Fruit fly (Drosophila melanogaster): ENCODE measurements around the gene CG17321.
A peak's percentile ranks its signal among the peaks of the same experiment; 100 is the strongest.

CG17321 gene

dm6 chr2L:18844917-18845509 is at the start of gene CG17321:
Gene CG17321 (plus strand): TSS chr2L:18845184.
- TF ChIP-seq Ets21C (GFP tag; optimal IDR thresholded peaks at IDR 0.05) (no peak), CG6163 (GFP tag; IDR thresholded peaks at IDR 0.05) (peak; percentile 15; the same call in 1 of the 3 replicates), Lpt (GFP tag; optimal IDR thresholded peaks at IDR 0.05) (no peak), CG8632 (GFP tag; optimal IDR thresholded peaks at IDR 0.05) (no peak), CG6276 (GFP tag; optimal IDR thresholded peaks at IDR 0.05) (no peak), ss (GFP tag; optimal IDR thresholded peaks at IDR 0.05) (peak in 1 of 2 experiments; percentile 13), vri (GFP tag; optimal IDR thresholded peaks at IDR 0.05) (no peak), net (GFP tag; optimal IDR thresholded peaks at IDR 0.05) (no peak), svp (GFP tag) (peak; percentile 79), Gug (GFP tag; IDR thresholded peaks at IDR 0.05) (no peak), CG6854 (GFP tag; optimal IDR thresholded peaks at IDR 0.05) (no peak), Sox102F (GFP tag; optimal IDR thresholded peaks at IDR 0.05) (no peak), CG6808 (GFP tag; optimal IDR thresholded peaks at IDR 0.05) (no peak), Eip78C (GFP tag) (peak; percentile 33), Met (GFP tag; optimal IDR thresholded peaks at IDR 0.05) (no peak), fkh (GFP tag; optimal IDR thresholded peaks at IDR 0.05) (no peak), achi (GFP tag; optimal IDR thresholded peaks at IDR 0.05) (no peak), CG7368 (GFP tag; optimal IDR thresholded peaks at IDR 0.05) (peak; percentile 23), Eip93F (GFP tag; optimal IDR thresholded peaks at IDR 0.05) (no peak), CG11294 (GFP tag; IDR thresholded peaks at IDR 0.05) (no peak), Blimp-1 (GFP tag; optimal IDR thresholded peaks at IDR 0.05) (no peak), CG3032 (tag; optimal IDR thresholded peaks at IDR 0.05) (no peak)

- TF ChIP-seq topi (GFP tag; optimal IDR thresholded peaks at IDR 0.05), result no peak
- TF ChIP-seq pdm3 (GFP tag; optimal IDR thresholded peaks at IDR 0.05), result no peak
- no peak for TF ChIP-seq salr (GFP tag; optimal IDR thresholded peaks at IDR 0.05)
- no peak for TF ChIP-seq Hr39 (GFP tag; optimal IDR thresholded peaks at IDR 0.05)
- no peak for TF ChIP-seq Sox15 (GFP tag; optimal IDR thresholded peaks at IDR 0.05)
- 0 out of 2 replicates have a peak, but pooled peaks have one; percentile 11 for TF ChIP-seq CG15336 (GFP tag; IDR thresholded peaks at IDR 0.05)
- TF ChIP-seq CG11902 (GFP tag; optimal IDR thresholded peaks at IDR 0.05), result no peak
- no peak for TF ChIP-seq CG6808 (GFP tag; optimal IDR thresholded peaks at IDR 0.05)
- TF ChIP-seq vri (GFP tag; optimal IDR thresholded peaks at IDR 0.05), result peak; percentile 67
- TF ChIP-seq Hr38 (GFP tag; optimal IDR thresholded peaks at IDR 0.05), result no peak
- peak; percentile 2 for TF ChIP-seq Lpt (GFP tag; optimal IDR thresholded peaks at IDR 0.05)
- no peak for TF ChIP-seq CG11294 (GFP tag; IDR thresholded peaks at IDR 0.05)
- no peak for TF ChIP-seq acj6 (GFP tag; optimal IDR thresholded peaks at IDR 0.05)
- peak; percentile 43 for TF ChIP-seq achi (GFP tag; optimal IDR thresholded peaks at IDR 0.05)
- TF ChIP-seq CG16779 (tag; optimal IDR thresholded peaks at IDR 0.05), result no peak
- TF ChIP-seq Sox14 (GFP tag; optimal IDR thresholded peaks at IDR 0.05), result peak; percentile 14
- TF ChIP-seq CG10669 (GFP tag; optimal IDR thresholded peaks at IDR 0.05), result no peak
- no peak for TF ChIP-seq CG4318 (GFP tag; optimal IDR thresholded peaks at IDR 0.05)
- no peak for TF ChIP-seq Eip75B (GFP tag; optimal IDR thresholded peaks at IDR 0.05)
- TF ChIP-seq eg (GFP tag; IDR thresholded peaks at IDR 0.05), result peak; percentile 16; the same call in 1 of the 3 replicates
Measured at dm6 chr2L:18795917-18796402, 49.0 kb upstream of the CG17321 start.

- TF ChIP-seq Eip78C (GFP tag), result peak; percentile 10
- no peak for TF ChIP-seq CG11762 (GFP tag; optimal IDR thresholded peaks at IDR 0.05; ENCODE audit: insufficient read depth)
Measured at dm6 chr2L:18796446-18796845, 48.5 kb upstream of the CG17321 start.

Data from whole organism, prepupa.